Fruit fly (Drosophila melanogaster) whole organism, embryonic: Measurements from ENCODE around the gene EloB.

Experiments used
- Adf1 ChIP-seq: fragments of 200-800 bp; sonication (Bioruptor generic); IDR thresholded peaks from 2 replicates; pipeline ENCODE4 v1.3.6; 2022; ENCODE audit warnings: missing biosample characterization, missing genetic modification characterization
- Bteb2 ChIP-seq: fragments of 200-800 bp; sonication (Bioruptor generic); optimal IDR thresholded peaks from 2 replicates; lab custom pipeline; 2016; ENCODE audit warnings: missing biosample characterization, missing genetic modification characterization
- CG10979 ChIP-seq: fragments of 200-800 bp; sonication (Bioruptor generic); optimal IDR thresholded peaks from 2 replicates; lab custom pipeline; 2018; ENCODE audit warnings: missing biosample characterization, mild to moderate bottlenecking, missing genetic modification characterization, moderate library complexity
- CG11093 ChIP-seq: fragments of 200-800 bp; sonication (Bioruptor generic); IDR thresholded peaks from 3 replicates; pipeline ENCODE4 v1.3.6; 2022; ENCODE audit warnings: missing biosample characterization, missing genetic modification characterization
- CG11560 ChIP-seq: fragments of 200-800 bp; sonication (Bioruptor generic); IDR thresholded peaks from 3 replicates; pipeline ENCODE4 v1.3.6; 2022; ENCODE audit warnings: missing biosample characterization, missing genetic modification characterization
- CG18619 ChIP-seq: fragments of 200-800 bp; sonication (Bioruptor generic); optimal IDR thresholded peaks from 3 replicates; lab custom pipeline; 2017; ENCODE audit warnings: missing biosample characterization, mild to moderate bottlenecking, missing genetic modification characterization
- CG2889 ChIP-seq: fragments of 200-800 bp; sonication (Bioruptor generic); IDR thresholded peaks from 3 replicates; pipeline ENCODE4 v1.3.6; 2022; ENCODE audit warnings: missing biosample characterization, missing genetic modification characterization
- CG31441 ChIP-seq: fragments of 200-800 bp; sonication (Bioruptor generic); IDR thresholded peaks from 2 replicates; pipeline ENCODE4 v1.3.6; 2022; ENCODE audit warnings: missing biosample characterization, missing genetic modification characterization
- CG34224 ChIP-seq: fragments of 200-800 bp; sonication (Bioruptor generic); IDR thresholded peaks from 3 replicates; pipeline ENCODE4 v1.3.6; 2022; ENCODE audit warnings: missing biosample characterization, missing genetic modification characterization; ENCODE audit not compliant: partially characterized antibody
- CG34422 ChIP-seq: fragments of 200-800 bp; sonication (Bioruptor generic); IDR thresholded peaks from 3 replicates; pipeline ENCODE4 v1.3.6; 2022; ENCODE audit warnings: missing biosample characterization, missing genetic modification characterization
- CG3995 ChIP-seq: fragments of 200-800 bp; sonication (Bioruptor generic); optimal IDR thresholded peaks from 3 replicates; lab custom pipeline; 2016; ENCODE audit warnings: missing biosample characterization, missing genetic modification characterization
- CG6683 ChIP-seq: fragments of 200-800 bp; sonication (Bioruptor generic); optimal IDR thresholded peaks from 2 replicates; lab custom pipeline; 2017; ENCODE audit warnings: missing biosample characterization, mild to moderate bottlenecking, missing genetic modification characterization, missing genetic modification reagents
- CG6765 ChIP-seq: fragments of 200-800 bp; sonication (Bioruptor generic); optimal IDR thresholded peaks from 3 replicates; lab custom pipeline; 2017; ENCODE audit warnings: missing biosample characterization, mild to moderate bottlenecking, missing genetic modification characterization
- CG7357 ChIP-seq: fragments of 200-800 bp; sonication (Bioruptor generic); IDR thresholded peaks from 3 replicates; pipeline ENCODE4 v1.3.6; 2022; ENCODE audit warnings: missing biosample characterization, missing genetic modification characterization
- CG9932 ChIP-seq: fragments of 200-800 bp; sonication (Bioruptor generic); IDR thresholded peaks from 2 replicates; pipeline ENCODE4 v1.3.6; 2022; ENCODE audit warnings: missing biosample characterization, missing genetic modification characterization
- Gsc ChIP-seq: fragments of 200-800 bp; sonication (Bioruptor generic); IDR thresholded peaks from 2 replicates; pipeline ENCODE4 v1.3.6; 2022; ENCODE audit warnings: missing biosample characterization, missing genetic modification characterization
- H15 ChIP-seq: fragments of 200-800 bp; sonication (Bioruptor generic); IDR thresholded peaks from 3 replicates; pipeline ENCODE4 v1.3.6; 2022; ENCODE audit warnings: missing biosample characterization, missing genetic modification characterization
- HLH4C ChIP-seq: fragments of 200-800 bp; sonication (Bioruptor generic); IDR thresholded peaks from 3 replicates; pipeline ENCODE4 v1.3.6; 2022; ENCODE audit warnings: missing biosample characterization, missing genetic modification characterization; ENCODE audit not compliant: partially characterized antibody
- Max ChIP-seq: fragments of 200-800 bp; sonication (Bioruptor generic); optimal IDR thresholded peaks from 2 replicates; lab custom pipeline; 2016; ENCODE audit warnings: missing biosample characterization, mild to moderate bottlenecking, missing genetic modification characterization
- Myb ChIP-seq: fragments of 200-800 bp; sonication (Bioruptor generic); optimal IDR thresholded peaks from 2 replicates; lab custom pipeline; 2016; ENCODE audit warnings: missing biosample characterization, missing genetic modification characterization
- NK7.1 ChIP-seq: fragments of 200-800 bp; sonication (Bioruptor generic); optimal IDR thresholded peaks from 3 replicates; lab custom pipeline; 2016; ENCODE audit warnings: missing biosample characterization, missing genetic modification characterization
- Pdp1 ChIP-seq, 2 experiments: fragments of 200-800 bp; sonication (Bioruptor generic); optimal IDR thresholded peaks; 3 replicates each; lab custom pipeline; 2016; ENCODE audit warnings: missing biosample characterization in 2 of 2, missing genetic modification characterization in 2 of 2, mild to moderate bottlenecking in 1 of 2, moderate library complexity in 1 of 2
- Ravus ChIP-seq: fragments of 200-800 bp; sonication (Bioruptor generic); IDR thresholded peaks from 2 replicates; pipeline ENCODE4 v1.3.6; 2022; ENCODE audit warnings: missing biosample characterization, missing genetic modification characterization
- Six4 ChIP-seq: fragments of 200-800 bp; sonication (Bioruptor generic); optimal IDR thresholded peaks from 2 replicates; lab custom pipeline; 2016; ENCODE audit warnings: missing biosample characterization, missing genetic modification characterization
- Sry-β ChIP-seq: fragments of 200-800 bp; sonication (Bioruptor generic); optimal IDR thresholded peaks from 2 replicates; lab custom pipeline; 2018; ENCODE audit warnings: missing biosample characterization, mild to moderate bottlenecking, missing genetic modification characterization, moderate library complexity
- Vsx1 ChIP-seq: fragments of 200-800 bp; sonication (Bioruptor generic); optimal IDR thresholded peaks from 2 replicates; lab custom pipeline; 2017; ENCODE audit warnings: missing biosample characterization, mild to moderate bottlenecking, missing genetic modification characterization, missing genetic modification reagents
- Xrp1 ChIP-seq: fragments of 200-800 bp; sonication (Bioruptor generic); IDR thresholded peaks from 2 replicates; pipeline ENCODE4 v1.3.6; 2022; ENCODE audit warnings: missing biosample characterization, missing genetic modification characterization
- ase ChIP-seq: fragments of 200-800 bp; sonication (Bioruptor generic); IDR thresholded peaks from 3 replicates; pipeline ENCODE4 v1.3.6; 2022; ENCODE audit warnings: missing biosample characterization, missing genetic modification characterization
- bigmax ChIP-seq: fragments of 200-800 bp; sonication (Bioruptor generic); optimal IDR thresholded peaks from 2 replicates; lab custom pipeline; 2018; ENCODE audit warnings: missing biosample characterization, mild to moderate bottlenecking, missing genetic modification characterization
- bsh ChIP-seq, 2 experiments: fragments of 200-800 bp; sonication (Bioruptor generic); optimal IDR thresholded peaks; 2 replicates each; lab custom pipeline; 2017 to 2018; ENCODE audit warnings: mild to moderate bottlenecking in 2 of 2, missing biosample characterization in 2 of 2, missing genetic modification characterization in 2 of 2, moderate library complexity in 1 of 2
- cas ChIP-seq: fragments of 200-800 bp; sonication (Bioruptor generic); IDR thresholded peaks from 2 replicates; pipeline ENCODE4 v1.3.6; 2022; ENCODE audit warnings: missing biosample characterization, missing genetic modification characterization
- danr ChIP-seq: fragments of 200-800 bp; sonication (Bioruptor generic); IDR thresholded peaks from 2 replicates; pipeline ENCODE4 v1.3.6; 2022; ENCODE audit warnings: missing biosample characterization, missing genetic modification characterization
- dm ChIP-seq: fragments of 200-800 bp; sonication (Bioruptor generic); optimal IDR thresholded peaks from 3 replicates; lab custom pipeline; 2016; ENCODE audit warnings: missing biosample characterization, missing genetic modification characterization
- fd64A ChIP-seq: fragments of 200-800 bp; sonication (Bioruptor generic); optimal IDR thresholded peaks from 3 replicates; lab custom pipeline; 2018; ENCODE audit warnings: missing biosample characterization, mild to moderate bottlenecking, missing genetic modification characterization
- gcm ChIP-seq: fragments of 200-800 bp; sonication (Bioruptor generic); optimal IDR thresholded peaks from 2 replicates; lab custom pipeline; 2019; ENCODE audit warnings: missing biosample characterization, mild to moderate bottlenecking, missing genetic modification characterization, moderate library complexity
- hb ChIP-seq: fragments of 200-800 bp; sonication (Bioruptor generic); IDR thresholded peaks from 3 replicates; pipeline ENCODE4 v1.3.6; 2022; ENCODE audit warnings: missing biosample characterization, missing genetic modification characterization; ENCODE audit not compliant: partially characterized antibody
- insv ChIP-seq, 2 experiments: fragments of 200-800 bp; sonication (Bioruptor generic); optimal IDR thresholded peaks; 3 replicates each; lab custom pipeline; 2016 to 2018; ENCODE audit warnings: missing biosample characterization in 2 of 2, missing genetic modification characterization in 2 of 2
- jigr1 ChIP-seq: fragments of 200-800 bp; sonication (Bioruptor generic); IDR thresholded peaks from 3 replicates; pipeline ENCODE4 v1.3.6; 2022; ENCODE audit warnings: missing biosample characterization, missing genetic modification characterization
- jumu ChIP-seq: fragments of 200-800 bp; sonication (Bioruptor generic); optimal IDR thresholded peaks from 3 replicates; lab custom pipeline; 2016; ENCODE audit warnings: missing biosample characterization, missing genetic modification characterization
- kni ChIP-seq: fragments of 200-800 bp; sonication (Bioruptor generic); optimal IDR thresholded peaks from 3 replicates; lab custom pipeline; 2017; ENCODE audit warnings: mild to moderate bottlenecking, missing biosample characterization, missing genetic modification reagents, missing genetic modification characterization
- lbe ChIP-seq: fragments of 200-800 bp; sonication (Bioruptor generic); optimal IDR thresholded peaks from 2 replicates; lab custom pipeline; 2016; ENCODE audit warnings: missing biosample characterization, mild to moderate bottlenecking, missing genetic modification characterization
- lola ChIP-seq, 3 experiments: fragments of >200 bp in 2 of 3; fragments of 200-800 bp in 1 of 3; sonication (Bioruptor generic) in 1 of 3; optimal IDR thresholded peaks; 2 replicates each; lab custom pipeline; 2017 to 2019; ENCODE audit warnings: missing biosample characterization in 3 of 3, missing genetic modification characterization in 3 of 3, mild to moderate bottlenecking in 1 of 3, moderate library complexity in 1 of 3
- oc ChIP-seq: fragments of 200-800 bp; sonication (Bioruptor generic); optimal IDR thresholded peaks from 2 replicates; lab custom pipeline; 2018; ENCODE audit warnings: missing biosample characterization, mild to moderate bottlenecking, missing genetic modification characterization, moderate library complexity
- pum ChIP-seq: fragments of 200-800 bp; sonication (Bioruptor generic); optimal IDR thresholded peaks from 2 replicates; lab custom pipeline; 2016; ENCODE audit warnings: missing biosample characterization, missing genetic modification characterization
- sc ChIP-seq, 3 experiments: fragments of >200 bp in 2 of 3; fragments of 200-800 bp in 1 of 3; sonication (Bioruptor generic) in 1 of 3; optimal IDR thresholded peaks; 2 replicates in 2 of 3; 3 replicates in 1 of 3; lab custom pipeline; 2017; ENCODE audit warnings: mild to moderate bottlenecking in 1 of 3, missing biosample characterization in 1 of 3, missing genetic modification characterization in 1 of 3, missing genetic modification reagents in 1 of 3
- sd ChIP-seq: fragments of 200-800 bp; sonication (Bioruptor generic); optimal IDR thresholded peaks from 3 replicates; lab custom pipeline; 2018; ENCODE audit warnings: missing biosample characterization, mild to moderate bottlenecking, missing genetic modification characterization, moderate library complexity
- sisA ChIP-seq: fragments of 200-800 bp; sonication (Bioruptor generic); IDR thresholded peaks from 2 replicates; pipeline ENCODE4 v1.3.6; 2022; ENCODE audit warnings: missing biosample characterization, missing genetic modification characterization
- slbo ChIP-seq: fragments of 200-800 bp; sonication (Bioruptor generic); IDR thresholded peaks from 2 replicates; pipeline ENCODE4 v1.3.6; 2022; ENCODE audit warnings: missing biosample characterization, missing genetic modification characterization
- usp ChIP-seq: fragments of >200 bp; optimal IDR thresholded peaks from 2 replicates; lab custom pipeline; 2017; ENCODE audit warnings: missing biosample characterization, missing genetic modification characterization
- zen ChIP-seq: fragments of 200-800 bp; sonication (Bioruptor generic); optimal IDR thresholded peaks from 3 replicates; lab custom pipeline; 2018; ENCODE audit warnings: missing biosample characterization, mild to moderate bottlenecking, missing genetic modification characterization, moderate library complexity

Gene EloB

dm6 chr3R:20579816-20580215 lies at the start of gene EloB, which contains the start of gene Srp14 (continued):
- TF ChIP-seq H15 (peak; percentile 72), hb (GFP tag; lab: Robert Waterston, UW) (peak; percentile 96), sisA (peak; percentile 60), lbe (peak; percentile 85), Bteb2 (GFP tag; lab: Kevin White, UChicago) (peak; percentile 82), CG3995 (GFP tag; lab: Kevin White, UChicago) (peak; percentile 32), kni (GFP tag; lab: Kevin White, UChicago) (peak; percentile 54), Vsx1 (no peak), Ravus (GFP tag; lab: Robert Waterston, UW) (no peak), usp (GFP tag; lab: Kevin White, UChicago) (no peak), HLH4C (peak; percentile 92), Adf1 (GFP tag; lab: Robert Waterston, UW) (peak; percentile 57), CG9932 (GFP tag; lab: Robert Waterston, UW) (peak; percentile 95), CG34422 (peak; percentile 86), bsh (GFP tag; optimal IDR thresholded peaks at IDR 0.05; lab: Kevin White, UChicago) (peak in 1 of 2 experiments; percentile 82), CG11093 (GFP tag; lab: Robert Waterston, UW) (0 out of 3 replicates have a peak, but pooled peaks have one; percentile 11), Gsc (no peak), sd (no peak), CG34224 (GFP tag; lab: Robert Waterston, UW) (peak; percentile 97), Max (peak; percentile 79), CG6683 (GFP tag; lab: Kevin White, UChicago) (peak; percentile 45), danr (peak; percentile 55), CG10979 (tag; lab: Kevin White, UChicago) (peak; percentile 67), gcm (peak; percentile 82), zen (tag; lab: Kevin White, UChicago) (peak; percentile 85), CG2889 (GFP tag; lab: Robert Waterston, UW) (peak; percentile 78), CG7357 (GFP tag; lab: Robert Waterston, UW) (peak; percentile 71; the same call in 1 of the 3 replicates), insv (GFP tag; optimal IDR thresholded peaks at IDR 0.05; lab: Kevin White, UChicago) (peak in 1 of 2 experiments; percentile 52), Sry-β (GFP tag; lab: Kevin White, UChicago) (no peak), ase (GFP tag; lab: Robert Waterston, UW) (peak; percentile 64; the same call in 1 of the 3 replicates), CG31441 (peak; percentile 80; the same call in 1 of the 2 replicates), CG6765 (GFP tag; lab: Kevin White, UChicago) (peak; percentile 78), Myb (GFP tag; lab: Kevin White, UChicago) (peak; percentile 37), pum (GFP tag; lab: Kevin White, UChicago) (peak; percentile 76), jumu (GFP tag; lab: Kevin White, UChicago) (peak; percentile 66), CG11560 (peak; percentile 51; the same call in 1 of the 3 replicates), sc (optimal IDR thresholded peaks at IDR 0.05; lab: Kevin White, UChicago) (no peak), sc (GFP tag; optimal IDR thresholded peaks at IDR 0.05; lab: Kevin White, UChicago) (no peak), fd64A (GFP tag; lab: Kevin White, UChicago) (no peak), Pdp1 (GFP tag; optimal IDR thresholded peaks at IDR 0.05; lab: Kevin White, UChicago) (peak; percentile 77 to 81), dm (GFP tag; lab: Kevin White, UChicago) (peak; percentile 62), Six4 (peak; percentile 61), cas (GFP tag; lab: Robert Waterston, UW) (peak; percentile 55; the same call in 1 of the 2 replicates), Xrp1 (GFP tag; lab: Robert Waterston, UW) (peak; percentile 77; the same call in 1 of the 2 replicates), NK7.1 (peak; percentile 24), bigmax (peak; percentile 2), jigr1 (GFP tag; lab: Robert Waterston, UW) (no peak), lola (GFP tag; optimal IDR thresholded peaks at IDR 0.05; lab: Kevin White, UChicago) (peak in 1 of 3 experiments; percentile 77), slbo (GFP tag; lab: Robert Waterston, UW) (peak; percentile 89), CG18619 (GFP tag; lab: Kevin White, UChicago) (peak; percentile 73), oc (tag; lab: Kevin White, UChicago) (no peak)
